Worm (Caenorhabditis elegans) whole organism, early embryonic: Measurements from ENCODE around the gene dpy-19.

Source experiments
- B0310.2 ChIP-seq: sonication (generic microtip); optimal IDR thresholded peaks from 2 replicates; lab custom pipeline; 2016; ENCODE audit warnings: mild to moderate bottlenecking, missing genetic modification characterization, missing compliant biosample characterization
- F13C5.2 ChIP-seq: sonication (generic microtip); optimal IDR thresholded peaks from 2 replicates; lab custom pipeline; 2017; ENCODE audit warnings: mild to moderate bottlenecking, missing genetic modification characterization, inconsistent platforms, missing compliant biosample characterization
- aly-1 ChIP-seq: sonication (generic microtip); optimal IDR thresholded peaks from 2 replicates; lab custom pipeline; 2016; ENCODE audit warnings: missing genetic modification characterization, missing compliant biosample characterization
- ama-1 ChIP-seq: fragments of 150-350 bp; optimal IDR thresholded peaks from 2 replicates; lab custom pipeline; 2014
- ceh-13 ChIP-seq: fragments of 200-800 bp; sonication (Bioruptor generic); optimal IDR thresholded peaks from 2 replicates; lab custom pipeline; 2018; ENCODE audit warnings: mild to moderate bottlenecking, missing genetic modification characterization, missing compliant biosample characterization
- ceh-36 ChIP-seq: sonication (generic microtip); optimal IDR thresholded peaks from 2 replicates; lab custom pipeline; 2016; ENCODE audit warnings: missing genetic modification characterization, inconsistent platforms, missing compliant biosample characterization
- ets-7 ChIP-seq: sonication (generic microtip); optimal IDR thresholded peaks from 2 replicates; lab custom pipeline; 2016; ENCODE audit warnings: missing genotype, missing genetic modification characterization, missing compliant biosample characterization
- flt-1 ChIP-seq: fragments of 200-800 bp; sonication (Bioruptor generic); IDR thresholded peaks from 2 replicates; pipeline ENCODE4 v1.3.6; 2022; ENCODE audit warnings: missing genetic modification characterization, missing compliant biosample characterization
- hmbx-1 ChIP-seq: sonication (generic microtip); optimal IDR thresholded peaks from 2 replicates; lab custom pipeline; 2016; ENCODE audit warnings: mild to moderate bottlenecking, missing genetic modification characterization, missing compliant biosample characterization
- hmg-4 ChIP-seq: fragments of 200-800 bp; sonication (Bioruptor generic); optimal IDR thresholded peaks from 2 replicates; lab custom pipeline; 2018; ENCODE audit warnings: mild to moderate bottlenecking, missing genetic modification characterization, missing compliant biosample characterization
- hnd-1 ChIP-seq: sonication (generic microtip); optimal IDR thresholded peaks from 2 replicates; lab custom pipeline; 2016; ENCODE audit warnings: missing genetic modification characterization, missing compliant biosample characterization
- pes-1 ChIP-seq: fragments of 200-800 bp; sonication (Bioruptor generic); IDR thresholded peaks from 2 replicates; pipeline ENCODE4 v1.3.6; 2022; ENCODE audit warnings: missing genetic modification reagents, missing genetic modification characterization, missing compliant biosample characterization
- scrt-1 ChIP-seq: fragments of 200-800 bp; sonication (Bioruptor generic); IDR thresholded peaks from 2 replicates; pipeline ENCODE4 v1.3.6; 2022; ENCODE audit warnings: missing genetic modification characterization, missing compliant biosample characterization
- sea-1 ChIP-seq: fragments of 200-800 bp; sonication (Bioruptor generic); conservative IDR thresholded peaks from 2 replicates; pipeline ENCODE4 v1.3.6; 2022; ENCODE audit warnings: missing genetic modification characterization, missing compliant biosample characterization
- tbx-11 ChIP-seq: fragments of 200-800 bp; sonication (Bioruptor generic); IDR thresholded peaks from 2 replicates; pipeline ENCODE4 v1.3.6; 2022; ENCODE audit warnings: missing genetic modification characterization, missing compliant biosample characterization
- tbx-37 ChIP-seq: fragments of 200-800 bp; sonication (Bioruptor generic); conservative IDR thresholded peaks from 2 replicates; pipeline ENCODE4 v1.3.6; 2022; ENCODE audit warnings: missing genetic modification reagents, missing genetic modification characterization, missing compliant biosample characterization
- tra-4 ChIP-seq: sonication (generic microtip); optimal IDR thresholded peaks from 2 replicates; lab custom pipeline; 2017; ENCODE audit warnings: missing genetic modification characterization, missing compliant biosample characterization

The dpy-19 gene

ce11 chrIII:8648589-8648988 lies 18.7 kb downstream of the dpy-19 start, which contains the start of gene F22B7.3:
Gene F22B7.3 (plus strand): TSS chrIII:8648889.
- no peak for TF ChIP-seq ceh-36 (tag; lab: Kevin White, UChicago)
- no peak for TF ChIP-seq B0310.2

ce11 chrIII:8646021-8646420 lies 21.3 kb downstream of the dpy-19 start:
- TF ChIP-seq hmbx-1: no peak
- no peak for TF ChIP-seq ama-1

- no peak for TF ChIP-seq tbx-37 (GFP tag; lab: Robert Waterston, UW)
Observed at ce11 chrIII:8643639-8644038, 23.6 kb downstream of the dpy-19 start, which contains the start of gene twk-7. Gene twk-7 (minus strand): TSS chrIII:8643739.

- no peak for TF ChIP-seq ceh-13 (GFP tag; lab: Kevin White, UChicago)
- peak; percentile 40; the same call in 1 of the 2 replicates for TF ChIP-seq scrt-1 (GFP tag; lab: Robert Waterston, UW)
- no peak for TF ChIP-seq F13C5.2 (tag; lab: Kevin White, UChicago)
Observed at ce11 chrIII:8639188-8639795, 28.0 kb downstream of the dpy-19 start, which contains the start of gene fip-1. Gene fip-1 (plus strand): TSS chrIII:8639745.

ce11 chrIII:8636803-8637202 lies 30.5 kb downstream of the dpy-19 start:
- no peak for TF ChIP-seq tbx-11 (GFP tag; lab: Robert Waterston, UW)
- no peak for TF ChIP-seq F13C5.2 (tag; lab: Kevin White, UChicago)
- no peak for TF ChIP-seq B0310.2
- no peak for TF ChIP-seq hmg-4
- no peak for TF ChIP-seq ceh-13 (GFP tag; lab: Kevin White, UChicago)
- TF ChIP-seq ama-1: no peak
- TF ChIP-seq tra-4 (tag; lab: Kevin White, UChicago): no peak
- no peak for TF ChIP-seq flt-1 (GFP tag; lab: Robert Waterston, UW)
- no peak for TF ChIP-seq hnd-1 (tag; lab: Kevin White, UChicago)
- no peak for TF ChIP-seq pes-1 (GFP tag; lab: Robert Waterston, UW)
- TF ChIP-seq tbx-37 (GFP tag; lab: Robert Waterston, UW): no peak
- no peak for TF ChIP-seq ets-7 (tag; lab: Kevin White, UChicago)
- no peak for TF ChIP-seq ceh-36 (tag; lab: Kevin White, UChicago)
- TF ChIP-seq sea-1 (GFP tag; lab: Robert Waterston, UW): no peak

- TF ChIP-seq sea-1 (GFP tag; lab: Robert Waterston, UW) (no peak), F13C5.2 (tag; lab: Kevin White, UChicago) (no peak), ceh-13 (GFP tag; lab: Kevin White, UChicago) (no peak), ceh-36 (tag; lab: Kevin White, UChicago) (no peak), B0310.2 (no peak), hnd-1 (tag; lab: Kevin White, UChicago) (no peak), tbx-37 (GFP tag; lab: Robert Waterston, UW) (no peak), tra-4 (tag; lab: Kevin White, UChicago) (no peak), scrt-1 (GFP tag; lab: Robert Waterston, UW) (no peak), hmbx-1 (no peak), ets-7 (tag; lab: Kevin White, UChicago) (no peak), hmg-4 (no peak), pes-1 (GFP tag; lab: Robert Waterston, UW) (no peak), tbx-11 (GFP tag; lab: Robert Waterston, UW) (no peak), aly-1 (no peak), ama-1 (no peak)
Observed at ce11 chrIII:8630833-8631232, 36.4 kb downstream of the dpy-19 start, which contains the start of gene dnj-10. Gene dnj-10 (plus strand): TSS chrIII:8631165.

- TF ChIP-seq tbx-37 (GFP tag; lab: Robert Waterston, UW) (no peak), hmbx-1 (no peak), ama-1 (no peak), F13C5.2 (tag; lab: Kevin White, UChicago) (no peak), ets-7 (tag; lab: Kevin White, UChicago) (no peak), flt-1 (GFP tag; lab: Robert Waterston, UW) (no peak), ceh-36 (tag; lab: Kevin White, UChicago) (no peak), scrt-1 (GFP tag; lab: Robert Waterston, UW) (no peak), hnd-1 (tag; lab: Kevin White, UChicago) (no peak), aly-1 (no peak), sea-1 (GFP tag; lab: Robert Waterston, UW) (no peak), hmg-4 (no peak), tra-4 (tag; lab: Kevin White, UChicago) (no peak), pes-1 (GFP tag; lab: Robert Waterston, UW) (no peak)
Observed at ce11 chrIII:8628405-8628982, 38.8 kb downstream of the dpy-19 start, which contains the start of the genes polk-1 and gpr-1. Gene polk-1 (minus strand): TSS chrIII:8628590. Gene gpr-1 (plus strand): TSS chrIII:8628932.

- TF ChIP-seq hnd-1 (tag; lab: Kevin White, UChicago) (no peak), tbx-11 (GFP tag; lab: Robert Waterston, UW) (no peak), pes-1 (GFP tag; lab: Robert Waterston, UW) (no peak), scrt-1 (GFP tag; lab: Robert Waterston, UW) (no peak), ama-1 (no peak), ceh-36 (tag; lab: Kevin White, UChicago) (no peak), aly-1 (no peak), tbx-37 (GFP tag; lab: Robert Waterston, UW) (no peak), ets-7 (tag; lab: Kevin White, UChicago) (no peak), tra-4 (tag; lab: Kevin White, UChicago) (no peak), B0310.2 (no peak), sea-1 (GFP tag; lab: Robert Waterston, UW) (no peak)
Observed at ce11 chrIII:8625125-8625524, 42.2 kb downstream of the dpy-19 start.
